Fruit fly (Drosophila melanogaster) Kc167 (cell line): ENCODE measurements around the gene CG13994.

ENCODE experiments used
- Myc ChIP-seq: fragments of >200 bp; optimal IDR thresholded peaks from 2 replicates; lab custom pipeline; 2017; ENCODE audit warnings: missing external identifiers
- Sin3A ChIP-seq: fragments of >200 bp; optimal IDR thresholded peaks from 2 replicates; lab custom pipeline; 2018; ENCODE audit warnings: missing external identifiers
- h ChIP-seq: fragments of >200 bp; optimal IDR thresholded peaks from 3 replicates; lab custom pipeline; 2018; ENCODE audit warnings: missing external identifiers
- psq ChIP-seq: fragments of >200 bp; optimal IDR thresholded peaks from 2 replicates; lab custom pipeline; 2017; ENCODE audit warnings: missing external identifiers

- TF ChIP-seq psq (no peak), h (lab: Kevin White, UChicago) (no peak), Sin3A (no peak), Myc (lab: Kevin White, UChicago) (no peak)
Observed at dm6 chr2L:6065823-6066222, 3.0 kb downstream of the CG13994 start, which contains the start of the genes Fbw5 and CG9147.
